Worm (Caenorhabditis elegans): ENCODE measurements around the gene R102.6.
"Not testable (repeated sequence)": the region's sequence is repeated elsewhere in the genome, so short reads cannot be mapped to it uniquely, and the experiment has no call there.

DNA sequence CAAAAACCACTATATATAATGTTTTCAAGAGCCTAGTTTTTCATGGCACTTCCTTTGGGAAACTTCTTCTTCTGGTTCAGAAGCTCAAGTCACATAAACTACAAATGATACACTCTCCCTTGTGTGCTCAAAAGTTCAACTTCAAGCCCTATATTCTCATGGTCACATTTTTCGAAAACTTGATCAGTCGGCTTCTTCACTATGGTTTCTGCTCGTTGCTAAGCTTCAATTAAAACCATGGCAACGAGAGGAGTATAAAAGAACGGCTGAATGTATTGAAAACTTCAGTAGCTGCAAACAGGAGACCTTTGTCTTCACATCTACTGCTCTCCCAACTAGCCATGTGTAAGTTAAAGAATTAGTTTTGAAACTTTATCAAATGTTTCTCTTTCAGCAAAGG is 18.7 kb downstream of the R102.6 start, which contains the start of gene R102.2:
- not testable (repeated sequence) for TF ChIP-seq aly-2 (tag; optimal IDR thresholded peaks at IDR 0.05); blmp-1 (tag; optimal IDR thresholded peaks at IDR 0.05; ENCODE audit: insufficient read depth); R02D3.7 (tag; optimal IDR thresholded peaks at IDR 0.05); ZK546.5 (tag; optimal IDR thresholded peaks at IDR 0.05); nhr-11 (tag; optimal IDR thresholded peaks at IDR 0.05); sem-4 (tag; optimal IDR thresholded peaks at IDR 0.05)

All from whole organism, L2 larva.